Fruit fly (Drosophila melanogaster): ENCODE data around the gene CG10750.

DNA sequence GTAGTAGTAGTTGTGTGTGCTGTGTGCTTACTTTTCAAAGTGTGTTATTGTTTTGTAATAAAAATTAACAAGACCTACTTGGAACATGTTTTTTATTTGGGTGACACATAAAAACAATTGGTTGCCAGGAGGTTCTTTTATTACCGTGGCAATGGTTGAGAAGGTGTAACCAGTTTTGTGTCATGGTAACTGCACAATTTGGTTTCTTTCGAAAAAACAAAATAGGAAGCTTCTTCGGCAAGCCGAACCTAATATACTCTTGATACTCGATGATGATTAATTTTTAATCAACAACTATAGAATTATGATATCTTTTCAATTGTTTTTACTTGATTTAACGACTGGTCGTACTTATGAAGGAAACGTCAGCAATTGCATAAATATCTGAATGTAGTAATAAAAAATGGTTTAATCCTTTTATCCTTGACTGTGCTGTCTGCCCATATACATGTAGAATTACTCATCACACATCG is at the start of gene CG10750, which contains the start of gene CG17564:
- TF ChIP-seq Mio (GFP tag; optimal IDR thresholded peaks at IDR 0.05) (no peak), fru (GFP tag; optimal IDR thresholded peaks at IDR 0.05) (no peak), N (GFP tag; optimal IDR thresholded peaks at IDR 0.05) (no peak), Dfd (GFP tag; optimal IDR thresholded peaks at IDR 0.05) (no peak)

Measured in whole organism, wandering third instar larva.